Fruit fly (Drosophila melanogaster) whole organism: Measurements from ENCODE around the gene CG4186.

Experiments
- CG8478 ChIP-seq: fragments of >200 bp; optimal IDR thresholded peaks from 2 replicates; lab custom pipeline; 2018; ENCODE audit warnings: inconsistent platforms
- EcR ChIP-seq, 2 experiments: fragments of >200 bp; optimal IDR thresholded peaks; 2 replicates each; lab custom pipeline; 2017; ENCODE audit warnings: missing biosample characterization in 2 of 2, missing genetic modification characterization in 2 of 2, missing genetic modification reagents in 2 of 2
- pan ChIP-seq: fragments of >200 bp; optimal IDR thresholded peaks from 2 replicates; lab custom pipeline; 2017
- psq ChIP-seq: fragments of >200 bp; optimal IDR thresholded peaks from 2 replicates; lab custom pipeline; 2017

DNA sequence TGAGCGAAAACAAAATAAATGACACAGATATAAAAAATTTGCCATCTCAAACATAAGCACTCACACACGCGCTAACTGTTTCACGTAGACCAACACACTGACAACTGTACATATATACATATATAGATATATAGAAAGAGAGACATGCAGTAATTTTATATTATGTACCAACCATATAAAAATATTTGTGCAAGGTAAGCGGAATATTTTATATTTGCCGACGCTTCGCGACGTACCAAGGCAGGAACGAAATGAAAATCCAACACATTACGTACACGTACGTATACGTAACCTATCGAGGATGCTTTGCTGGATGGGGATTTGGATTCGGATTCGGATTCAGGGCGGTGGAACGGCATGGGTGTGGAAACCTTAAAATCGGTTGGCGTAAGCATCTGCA is 20.8 kb upstream of the CG4186 start:
- TF ChIP-seq CG8478 = no peak
- TF ChIP-seq pan (lab: Kevin White, UChicago) = no peak
- no peak for TF ChIP-seq psq (lab: Kevin White, UChicago)
- TF ChIP-seq EcR (GFP tag; optimal IDR thresholded peaks at IDR 0.05; lab: Kevin White, UChicago) = no peak
